Worm (Caenorhabditis elegans): ENCODE data around the gene famh-161.
A peak's percentile ranks its signal among the peaks of the same experiment; 100 is the strongest.
"Not testable (repeated sequence)": the region's sequence is repeated elsewhere in the genome, so short reads cannot be mapped to it uniquely, and the experiment has no call there.

The famh-161 gene

DNA sequence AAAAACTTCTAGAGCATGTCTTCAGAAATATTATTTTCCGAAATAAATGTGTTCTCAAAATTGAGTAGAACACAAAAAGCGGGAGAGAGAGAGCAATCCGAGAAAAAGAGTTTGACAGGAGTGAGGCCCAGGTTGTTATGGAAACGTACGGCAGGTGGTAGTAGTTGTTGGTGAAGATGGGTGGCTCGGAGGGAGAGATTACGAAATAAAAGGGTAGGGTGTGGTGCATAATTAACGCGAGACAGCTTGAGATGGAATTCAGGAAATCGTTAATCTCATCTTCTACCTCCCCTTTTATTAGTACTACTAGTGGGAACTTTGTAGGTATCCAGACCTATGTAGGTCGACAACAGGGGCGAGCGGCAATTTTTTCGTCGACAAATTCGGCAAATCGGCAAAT, at the start of gene famh-161:
famh-161 (minus strand) TSS at position 101 of the 400 bp plus-strand sequence.
- TF ChIP-seq W03F9.2 (tag; optimal IDR thresholded peaks at IDR 0.05) (no peak), dao-5 (tag; optimal IDR thresholded peaks at IDR 0.05) (no peak), him-1 (tag; optimal IDR thresholded peaks at IDR 0.05) (no peak)

DNA sequence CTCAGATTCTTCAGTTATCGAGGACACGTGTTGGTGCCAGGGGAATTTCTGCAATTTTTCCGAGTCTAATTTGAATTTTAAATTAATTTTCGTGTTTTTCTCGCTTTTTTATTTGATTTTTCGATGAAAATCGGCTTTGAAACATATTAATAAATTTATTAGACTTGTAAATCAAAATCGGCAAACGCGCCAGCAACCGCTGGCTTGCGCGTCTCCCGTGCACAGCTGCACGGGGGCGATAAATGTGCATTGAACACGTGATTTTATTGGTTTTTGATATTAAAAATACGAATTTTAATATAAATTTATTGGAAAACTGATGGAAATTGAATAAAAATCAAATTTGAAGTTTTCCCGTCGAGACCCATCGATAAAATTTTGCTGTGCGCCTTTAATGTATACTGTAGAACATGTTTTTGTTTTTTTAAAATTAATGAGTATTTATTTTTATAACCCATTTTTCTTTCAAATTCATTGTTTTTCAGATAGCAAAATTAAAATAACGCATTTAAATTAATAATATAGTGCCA, 46.6 kb upstream of the famh-161 start, which contains the start of gene F26F2.7:
F26F2.7 (plus strand) TSS at position 480 of the 530 bp plus-strand sequence.
- no peak for TF ChIP-seq dao-5 (tag; optimal IDR thresholded peaks at IDR 0.05)
- peak; percentile 95 for TF ChIP-seq W03F9.2 (tag; optimal IDR thresholded peaks at IDR 0.05)
- peak; percentile 1 for TF ChIP-seq him-1 (tag; optimal IDR thresholded peaks at IDR 0.05)

DNA sequence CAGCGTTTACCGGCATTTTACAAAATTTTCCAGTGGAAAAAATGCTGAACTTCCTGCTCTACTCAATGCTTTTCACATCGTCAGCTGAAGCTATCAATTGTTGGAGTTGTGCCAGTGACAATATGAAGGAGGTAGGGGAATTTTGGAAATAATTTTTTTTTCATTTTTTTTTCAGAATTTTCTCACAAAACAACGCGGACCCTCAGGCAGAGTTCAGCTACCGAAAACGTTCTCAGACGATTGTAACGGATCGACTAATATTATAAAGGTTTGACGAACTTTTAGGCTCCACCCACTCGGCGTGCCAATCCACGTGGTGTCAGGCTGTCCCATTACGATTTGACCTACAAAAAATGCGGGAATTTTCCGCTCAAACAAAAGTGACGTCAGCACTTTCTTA, 45.6 kb upstream of the famh-161 start, which contains the start of gene F26F2.8:
F26F2.8 (plus strand) TSS at position 13 of the 400 bp plus-strand sequence.
- TF ChIP-seq W03F9.2 (tag; optimal IDR thresholded peaks at IDR 0.05) (no peak), dao-5 (tag; optimal IDR thresholded peaks at IDR 0.05) (no peak), him-1 (tag; optimal IDR thresholded peaks at IDR 0.05) (no peak)

DNA sequence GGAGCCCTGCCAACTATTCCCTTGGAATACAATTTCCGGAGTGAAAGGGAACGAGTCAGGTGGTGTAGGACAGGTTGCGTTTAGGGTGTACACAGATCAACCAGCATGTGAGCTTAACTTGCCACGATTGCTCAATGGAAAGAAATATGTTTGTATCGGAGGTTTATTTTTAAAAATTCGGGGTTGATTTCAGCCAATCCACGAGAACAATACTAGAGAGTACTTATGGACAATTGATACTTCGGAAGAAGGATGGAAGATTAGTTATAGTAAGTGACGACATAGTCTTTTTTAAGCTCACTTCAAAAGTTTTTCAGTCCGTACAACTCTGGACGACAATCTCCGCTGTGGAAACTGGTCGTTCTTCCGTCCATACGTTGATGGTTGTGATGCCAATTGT, 40.9 kb upstream of the famh-161 start:
- no peak for TF ChIP-seq dao-5 (tag; optimal IDR thresholded peaks at IDR 0.05)
- TF ChIP-seq W03F9.2 (tag; optimal IDR thresholded peaks at IDR 0.05) = no peak
- no peak for TF ChIP-seq him-1 (tag; optimal IDR thresholded peaks at IDR 0.05)

DNA sequence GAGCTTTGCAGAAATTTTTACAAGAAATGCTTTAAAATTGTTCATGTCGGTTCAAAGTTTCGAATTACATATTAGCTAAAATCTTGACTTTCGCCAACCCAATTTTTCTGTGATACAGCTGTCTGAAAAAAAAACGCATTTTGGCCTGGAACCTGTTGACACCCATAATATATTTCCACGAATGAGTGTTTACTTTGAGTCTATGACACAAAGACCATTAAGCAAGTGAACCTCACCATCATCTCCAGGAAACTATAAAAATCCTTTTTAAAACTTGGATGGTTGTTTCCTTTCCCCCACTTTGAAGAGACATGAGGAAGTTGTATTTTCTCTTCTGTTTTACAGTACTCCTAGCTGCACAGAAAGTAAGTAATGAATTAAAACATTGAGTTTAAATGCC, 40.3 kb upstream of the famh-161 start, which contains the start of gene clec-263:
clec-263 (plus strand) TSS at position 301 of the 400 bp plus-strand sequence.
- TF ChIP-seq him-1 (tag; optimal IDR thresholded peaks at IDR 0.05) (no peak), dao-5 (tag; optimal IDR thresholded peaks at IDR 0.05) (no peak), W03F9.2 (tag; optimal IDR thresholded peaks at IDR 0.05) (no peak)

DNA sequence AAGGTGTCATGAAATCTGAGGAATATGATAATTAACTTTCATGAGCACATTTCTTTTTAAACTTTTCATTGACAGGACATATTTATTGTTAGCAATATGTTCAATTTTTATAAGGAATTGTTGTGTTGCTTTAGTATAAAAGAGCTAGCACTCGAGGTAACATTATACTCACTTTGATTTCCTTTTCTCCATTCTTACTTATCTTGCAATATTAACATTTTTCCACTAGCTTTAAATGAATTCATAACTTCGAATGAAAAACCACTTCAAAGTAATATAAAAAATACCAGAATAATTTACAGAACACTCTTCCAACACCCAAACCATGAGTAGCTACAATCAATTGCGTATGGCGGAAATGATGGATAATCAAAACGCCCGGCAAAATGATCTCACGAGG, 39.4 kb upstream of the famh-161 start, which contains the start of gene F26F2.5:
F26F2.5 (plus strand) TSS at position 301 of the 400 bp plus-strand sequence.
- no peak for TF ChIP-seq him-1 (tag; optimal IDR thresholded peaks at IDR 0.05)
- no peak for TF ChIP-seq W03F9.2 (tag; optimal IDR thresholded peaks at IDR 0.05)
- TF ChIP-seq dao-5 (tag; optimal IDR thresholded peaks at IDR 0.05) = no peak

DNA sequence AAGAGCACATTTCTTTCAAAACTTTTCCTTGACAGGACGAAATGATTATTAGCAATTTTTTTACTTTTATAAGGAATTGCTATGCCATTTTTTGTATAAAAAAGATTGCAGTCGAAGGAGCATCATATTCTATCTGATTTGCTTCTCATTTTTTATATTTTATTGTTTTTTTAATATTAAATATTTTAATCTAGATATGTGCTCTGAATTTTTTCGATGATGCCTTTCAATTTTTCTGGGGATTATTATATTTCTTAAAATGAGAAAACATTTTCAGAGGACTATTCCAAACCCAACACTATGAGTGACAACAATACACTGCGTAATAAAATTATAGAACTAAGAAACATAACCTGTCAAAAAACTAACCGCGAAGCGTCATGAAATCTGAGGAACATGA, 35.0 kb upstream of the famh-161 start, which contains the start of gene F26F2.4:
F26F2.4 (plus strand) TSS at position 301 of the 400 bp plus-strand sequence.
- not testable (repeated sequence) for TF ChIP-seq W03F9.2, him-1, dao-5 (tag; optimal IDR thresholded peaks at IDR 0.05)

DNA sequence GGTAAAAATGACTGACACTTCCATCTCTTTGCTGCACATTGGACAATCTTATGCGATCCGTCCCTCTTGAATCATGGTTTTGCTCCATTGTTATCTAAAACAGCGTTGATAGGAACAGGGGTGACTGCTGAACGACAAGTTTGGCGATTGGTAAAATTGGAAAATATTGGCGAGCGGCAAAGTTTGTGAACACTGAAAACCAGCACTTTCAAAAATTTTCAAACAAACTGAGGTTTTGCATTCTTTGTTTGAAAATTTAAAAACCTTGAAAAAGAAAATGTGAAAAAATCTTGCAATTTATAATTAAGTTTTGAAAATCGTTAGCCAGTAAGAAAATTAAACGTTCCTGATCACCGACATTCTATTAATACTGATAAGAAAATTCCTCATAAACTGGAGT, 32.5 kb upstream of the famh-161 start, which contains the start of gene F26F2.3:
F26F2.3 (minus strand) TSS at position 101 of the 400 bp plus-strand sequence.
- TF ChIP-seq dao-5 (tag; optimal IDR thresholded peaks at IDR 0.05) (no peak), him-1 (tag; optimal IDR thresholded peaks at IDR 0.05) (no peak), W03F9.2 (tag; optimal IDR thresholded peaks at IDR 0.05) (no peak)

DNA sequence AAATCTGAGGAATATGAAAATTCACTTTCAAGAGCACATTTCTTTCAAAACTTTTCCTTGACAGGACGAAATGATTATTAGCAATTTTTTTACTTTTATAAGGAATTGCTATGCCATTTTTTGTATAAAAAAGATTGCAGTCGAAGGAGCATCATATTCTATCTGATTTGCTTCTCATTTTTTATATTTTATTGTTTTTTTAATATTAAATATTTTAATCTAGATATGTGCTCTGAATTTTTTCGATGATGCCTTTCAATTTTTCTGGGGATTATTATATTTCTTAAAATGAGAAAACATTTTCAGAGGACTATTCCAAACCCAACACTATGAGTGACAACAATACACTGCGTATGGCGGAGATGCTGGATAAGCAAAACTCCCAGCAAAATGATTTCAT, 30.1 kb upstream of the famh-161 start, which contains the start of gene F26F2.13:
F26F2.13 (plus strand) TSS at position 301 of the 400 bp plus-strand sequence.
- TF ChIP-seq him-1, dao-5, W03F9.2 (tag; optimal IDR thresholded peaks at IDR 0.05): not testable (repeated sequence)

DNA sequence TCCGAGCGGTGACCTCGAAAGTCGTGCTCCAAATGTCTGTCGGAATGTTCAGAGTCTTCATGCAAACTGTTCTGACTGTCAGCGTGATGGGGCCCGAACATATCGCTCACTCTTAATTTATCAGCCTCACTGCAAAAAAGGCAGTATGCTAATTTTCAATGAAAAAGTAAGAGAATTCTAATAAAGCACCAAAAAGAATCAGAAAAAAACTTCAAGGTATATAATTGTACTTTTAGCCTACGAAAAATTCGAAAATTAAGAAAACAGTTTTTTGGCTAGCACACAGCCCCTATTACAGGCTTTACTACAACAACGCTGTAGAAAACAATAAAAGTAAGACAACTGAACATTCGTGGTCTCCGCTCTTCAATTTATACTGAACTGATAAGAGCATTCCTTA, 27.8 kb upstream of the famh-161 start, which contains the start of gene F26F2.1:
F26F2.1 (minus strand) TSS at position 101 of the 400 bp plus-strand sequence.
- no peak for TF ChIP-seq W03F9.2 (tag; optimal IDR thresholded peaks at IDR 0.05)
- no peak for TF ChIP-seq dao-5 (tag; optimal IDR thresholded peaks at IDR 0.05)
- no peak for TF ChIP-seq him-1 (tag; optimal IDR thresholded peaks at IDR 0.05)

DNA sequence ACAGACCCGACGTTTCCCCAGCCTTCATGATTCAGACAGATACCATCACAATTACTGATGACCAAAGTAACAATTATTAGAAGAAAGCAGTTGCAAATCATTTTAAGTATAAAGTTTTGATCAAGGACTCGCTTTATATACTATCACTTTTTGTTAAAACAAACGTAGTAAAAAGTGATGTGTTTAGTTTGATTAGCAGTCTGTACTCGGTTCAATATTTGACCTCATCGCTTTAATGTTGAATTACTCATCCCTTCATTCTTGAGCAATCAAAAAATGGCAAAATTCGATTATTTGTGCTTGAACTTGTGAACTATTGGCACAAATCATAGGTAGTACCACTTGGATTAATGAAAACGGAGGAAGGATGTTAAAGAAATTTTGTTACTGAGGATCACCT, 24.3 kb upstream of the famh-161 start, which contains the start of gene abf-4:
abf-4 (minus strand) TSS at position 101 of the 400 bp plus-strand sequence.
- TF ChIP-seq W03F9.2 (tag; optimal IDR thresholded peaks at IDR 0.05) (no peak), him-1 (tag; optimal IDR thresholded peaks at IDR 0.05) (no peak), dao-5 (tag; optimal IDR thresholded peaks at IDR 0.05) (no peak)

DNA sequence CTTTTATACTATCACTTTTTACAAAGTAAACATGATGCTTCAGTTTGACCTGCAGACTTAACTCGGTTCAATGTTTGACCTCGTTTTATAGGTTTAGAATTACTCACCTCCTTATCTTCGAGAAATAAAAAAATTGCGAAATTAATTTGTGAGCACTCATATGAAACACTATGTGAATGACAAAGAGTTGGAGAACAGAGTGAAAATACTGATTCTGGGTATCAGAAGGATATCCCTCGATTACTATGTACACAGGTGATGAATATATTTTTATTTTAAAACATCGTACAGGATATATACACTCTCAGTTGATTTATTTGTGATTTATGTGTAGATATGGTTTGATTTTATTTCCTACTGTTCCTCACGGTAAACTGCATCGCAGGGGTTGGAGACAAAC, 22.3 kb upstream of the famh-161 start, which contains the start of gene Y38H6C.23:
Y38H6C.23 (minus strand) TSS at position 101 of the 400 bp plus-strand sequence.
- TF ChIP-seq dao-5 (tag; optimal IDR thresholded peaks at IDR 0.05) (no peak), him-1 (tag; optimal IDR thresholded peaks at IDR 0.05) (no peak), W03F9.2 (tag; optimal IDR thresholded peaks at IDR 0.05) (no peak)

DNA sequence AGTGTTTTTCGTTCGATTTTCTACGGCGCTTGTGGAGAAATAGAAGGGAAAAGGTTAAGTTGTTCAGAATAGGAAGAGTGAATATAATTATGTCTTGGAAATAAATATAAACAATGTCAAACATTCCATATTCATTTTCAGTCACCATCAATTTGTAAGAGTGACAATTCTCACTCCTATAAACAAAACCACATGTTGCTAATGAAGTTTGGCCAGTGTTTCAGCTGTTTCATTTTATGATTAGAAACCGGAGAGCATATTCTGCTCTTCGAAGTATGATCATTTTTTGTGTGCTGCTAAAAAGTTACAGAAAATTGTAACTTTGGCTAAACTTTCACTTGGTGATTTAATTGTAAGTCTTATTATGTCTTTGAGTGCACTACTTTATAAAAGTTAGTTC, 21.1 kb upstream of the famh-161 start, which contains the start of gene Y38H6C.21:
Y38H6C.21 (minus strand) TSS at position 148 of the 400 bp plus-strand sequence.
- TF ChIP-seq him-1 (tag; optimal IDR thresholded peaks at IDR 0.05) (no peak), dao-5 (tag; optimal IDR thresholded peaks at IDR 0.05) (no peak), W03F9.2 (tag; optimal IDR thresholded peaks at IDR 0.05) (no peak)

DNA sequence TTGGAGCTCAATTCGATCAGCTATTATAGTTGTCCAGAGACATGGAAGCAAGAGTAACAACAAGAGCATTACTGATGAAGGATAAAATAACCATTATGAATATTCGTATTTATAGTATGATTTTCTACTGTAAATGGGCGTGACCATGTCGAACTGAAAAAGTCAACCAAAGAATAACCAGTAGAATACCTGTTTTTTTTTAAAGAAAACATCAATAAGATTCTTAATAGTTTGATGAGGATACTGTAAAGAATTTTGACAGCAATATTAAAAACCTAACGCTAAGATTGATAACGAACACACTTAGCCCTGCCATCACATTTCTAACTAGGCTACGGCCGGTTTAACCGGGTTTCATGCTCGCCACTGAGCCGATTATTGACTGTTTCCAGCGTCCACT, 19.0 kb upstream of the famh-161 start, which contains the start of gene vmo-1:
vmo-1 (minus strand) TSS at position 101 of the 400 bp plus-strand sequence.
- TF ChIP-seq W03F9.2 (tag; optimal IDR thresholded peaks at IDR 0.05) (no peak), dao-5 (tag; optimal IDR thresholded peaks at IDR 0.05) (no peak), him-1 (tag; optimal IDR thresholded peaks at IDR 0.05) (no peak)
